Worm (Caenorhabditis elegans): ENCODE data around the gene fubl-1.

DNA sequence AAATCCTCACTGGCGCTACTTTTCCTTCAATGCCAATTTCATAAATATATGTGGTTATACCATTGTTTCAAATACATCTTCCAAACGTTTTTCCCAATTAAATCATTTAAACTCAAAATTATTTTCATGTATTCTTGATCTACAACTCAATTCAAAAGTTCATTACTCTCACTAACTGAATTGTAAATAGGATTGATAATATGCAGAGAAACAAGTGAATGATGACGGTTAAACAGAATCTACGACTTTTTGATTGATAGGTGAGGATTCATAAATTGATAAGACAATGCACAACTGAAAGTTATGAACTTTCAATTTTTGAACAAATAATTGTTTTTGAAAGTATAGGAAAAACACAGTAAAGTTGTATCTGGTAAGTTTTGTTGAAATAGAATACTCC lies 47.4 kb downstream of the fubl-1 start:
- TF ChIP-seq nhr-11 (tag; optimal IDR thresholded peaks at IDR 0.05) (no peak), pha-2 (tag; optimal IDR thresholded peaks at IDR 0.05) (no peak), dve-1 (tag; optimal IDR thresholded peaks at IDR 0.05) (no peak), ceh-31 (tag; optimal IDR thresholded peaks at IDR 0.05) (no peak), che-1 (tag; optimal IDR thresholded peaks at IDR 0.05) (no peak), lin-11 (tag; optimal IDR thresholded peaks at IDR 0.05) (no peak), F13H6.1 (tag; optimal IDR thresholded peaks at IDR 0.05) (no peak), C38D4.7 (GFP tag; optimal IDR thresholded peaks at IDR 0.05) (no peak), sdc-2 (tag; optimal IDR thresholded peaks at IDR 0.05) (no peak), hlh-13 (GFP tag; optimal IDR thresholded peaks at IDR 0.05) (no peak), pha-4 (tag; optimal IDR thresholded peaks at IDR 0.05) (no peak)

All from whole organism, late embryonic.